Worm (Caenorhabditis elegans) whole organism, L4 larva: ENCODE measurements around the gene C06C6.9.
A peak's percentile ranks its signal among the peaks of the same experiment; 100 is the strongest.

ENCODE experiments used
- D1046.2 ChIP-seq: fragments of 200-800 bp; sonication (Bioruptor generic); IDR thresholded peaks from 2 replicates; pipeline ENCODE4 v1.3.6; 2022; ENCODE audit warnings: missing genetic modification characterization, missing compliant biosample characterization
- F44E2.7 ChIP-seq: fragments of 200-800 bp; sonication (Bioruptor generic); IDR thresholded peaks from 2 replicates; pipeline ENCODE4 v2.1.2; 2022; ENCODE audit warnings: missing genetic modification characterization, missing compliant biosample characterization
- F49E8.2 ChIP-seq: sonication (generic microtip); optimal IDR thresholded peaks from 2 replicates; lab custom pipeline; 2016; ENCODE audit warnings: missing compliant biosample characterization, mild to moderate bottlenecking, missing genetic modification characterization, borderline replicate concordance
- T26A8.4 ChIP-seq: fragments of 200-800 bp; sonication (Bioruptor generic); IDR thresholded peaks from 2 replicates; pipeline ENCODE4 v1.3.6; 2022; ENCODE audit warnings: missing genetic modification characterization, missing compliant biosample characterization
- ZK337.2 ChIP-seq: fragments of 200-800 bp; sonication (Bioruptor generic); IDR thresholded peaks from 2 replicates; pipeline ENCODE4 v1.3.6; 2022; ENCODE audit warnings: missing genetic modification reagents, missing genetic modification characterization, missing compliant biosample characterization
- ZK546.5 ChIP-seq, 2 experiments: sonication (generic microtip); optimal IDR thresholded peaks; 2 replicates each; lab custom pipeline; 2017; ENCODE audit warnings: missing biosample characterization in 2 of 2, missing genetic modification characterization in 2 of 2
- aha-1 ChIP-seq: fragments of 150-350 bp; peaks from one replicate; lab custom pipeline; 2014; ENCODE audit warnings: missing biosample characterization, missing genetic modification characterization
- arid-1 ChIP-seq: fragments of 200-800 bp; sonication (Bioruptor generic); conservative IDR thresholded peaks from 2 replicates; pipeline ENCODE4 v1.3.6; 2022; ENCODE audit warnings: missing genetic modification reagents, missing genetic modification characterization, missing compliant biosample characterization
- ceh-20 ChIP-seq: fragments of 200-800 bp; sonication (Bioruptor generic); IDR thresholded peaks from 2 replicates; pipeline ENCODE4 v1.3.6; 2022; ENCODE audit warnings: missing genetic modification reagents, missing genetic modification characterization, missing compliant biosample characterization
- ceh-28 ChIP-seq: fragments of 150-350 bp; optimal IDR thresholded peaks from 2 replicates; lab custom pipeline; 2014; ENCODE audit warnings: missing biosample characterization, missing genetic modification reagents, missing genetic modification characterization
- ceh-82 ChIP-seq: sonication (generic microtip); optimal IDR thresholded peaks from 2 replicates; lab custom pipeline; 2017; ENCODE audit warnings: missing biosample characterization, missing genetic modification characterization
- daf-19 ChIP-seq: fragments of 200-800 bp; sonication (Bioruptor generic); conservative IDR thresholded peaks from 2 replicates; pipeline ENCODE4 v1.3.6; 2022; ENCODE audit warnings: missing genetic modification characterization, missing compliant biosample characterization
- dpl-1 ChIP-seq: fragments of 150-350 bp; optimal IDR thresholded peaks from 2 replicates; lab custom pipeline; 2014; ENCODE audit warnings: missing biosample characterization, missing genetic modification reagents, missing genetic modification characterization
- duxl-1 ChIP-seq: sonication (generic microtip); optimal IDR thresholded peaks from 2 replicates; lab custom pipeline; 2016; ENCODE audit warnings: mild to moderate bottlenecking, missing genetic modification characterization, moderate library complexity, missing compliant biosample characterization; ENCODE audit not compliant: poor library complexity
- dve-1 ChIP-seq: sonication (generic microtip); optimal IDR thresholded peaks from 2 replicates; lab custom pipeline; 2017; ENCODE audit warnings: antibody characterized with exemption, mild to moderate bottlenecking, missing genetic modification characterization, missing compliant biosample characterization; ENCODE audit not compliant: insufficient read depth
- egl-27 ChIP-seq: sonication (generic microtip); optimal IDR thresholded peaks from 3 replicates; lab custom pipeline; 2017; ENCODE audit warnings: missing biosample characterization, missing genetic modification reagents, missing genetic modification characterization
- egl-43 ChIP-seq: fragments of 200-800 bp; sonication (Bioruptor generic); IDR thresholded peaks from 2 replicates; pipeline ENCODE4 v1.3.6; 2022; ENCODE audit warnings: missing genetic modification reagents, missing genetic modification characterization, missing compliant biosample characterization
- lin-1 ChIP-seq: fragments of 200-800 bp; sonication (Bioruptor generic); IDR thresholded peaks from 2 replicates; pipeline ENCODE4 v1.3.6; 2022; ENCODE audit warnings: missing genetic modification reagents, missing genetic modification characterization, missing compliant biosample characterization
- lin-13 ChIP-seq: fragments of 150-350 bp; optimal IDR thresholded peaks from 2 replicates; lab custom pipeline; 2014; ENCODE audit warnings: missing biosample characterization, missing genetic modification reagents, missing genetic modification characterization
- lin-29 ChIP-seq: fragments of 200-800 bp; sonication (Bioruptor generic); IDR thresholded peaks from 2 replicates; pipeline ENCODE4 v1.3.6; 2022; ENCODE audit warnings: missing genetic modification reagents, missing genetic modification characterization, missing compliant biosample characterization
- lin-38 ChIP-seq: fragments of 200-800 bp; sonication (Bioruptor generic); IDR thresholded peaks from 2 replicates; pipeline ENCODE4 v1.3.6; 2022; ENCODE audit warnings: missing genetic modification reagents, missing genetic modification characterization, missing compliant biosample characterization
- lsy-2 ChIP-seq, 2 experiments: fragments of 150-350 bp in 1 of 2; sonication (generic microtip) in 1 of 2; optimal IDR thresholded peaks; 2 replicates each; lab custom pipeline; 2014 to 2017; ENCODE audit warnings: missing biosample characterization in 2 of 2, missing genetic modification characterization in 2 of 2
- madf-5 ChIP-seq, 2 experiments: fragments of 200-800 bp; sonication (Bioruptor generic); IDR thresholded peaks; 2 replicates each; pipeline ENCODE4 v1.3.6; 2022; ENCODE audit warnings: missing compliant biosample characterization in 2 of 2, missing genetic modification characterization in 2 of 2
- mep-1 ChIP-seq: fragments of 150-350 bp; sonication (generic microtip); optimal IDR thresholded peaks from 3 replicates; lab custom pipeline; 2014; ENCODE audit warnings: missing biosample characterization, missing genetic modification characterization
- mxl-3 ChIP-seq: fragments of 200-800 bp; sonication (Bioruptor generic); optimal IDR thresholded peaks from 2 replicates; lab custom pipeline; 2018; ENCODE audit warnings: mild to moderate bottlenecking, missing genetic modification characterization, missing compliant biosample characterization
- nhr-102 ChIP-seq: sonication (generic microtip); optimal IDR thresholded peaks from 2 replicates; lab custom pipeline; 2016; ENCODE audit warnings: mild to moderate bottlenecking, missing genetic modification characterization, moderate library complexity, missing compliant biosample characterization
- nhr-237 ChIP-seq: sonication (generic microtip); optimal IDR thresholded peaks from 2 replicates; lab custom pipeline; 2017; ENCODE audit warnings: missing biosample characterization, missing genetic modification characterization
- nhr-28 ChIP-seq: fragments of 150-350 bp; optimal IDR thresholded peaks from 2 replicates; lab custom pipeline; 2014; ENCODE audit warnings: missing biosample characterization, missing genetic modification characterization
- nhr-48 ChIP-seq: sonication (generic microtip); optimal IDR thresholded peaks from 2 replicates; lab custom pipeline; 2016; ENCODE audit warnings: mild to moderate bottlenecking, missing genetic modification characterization, missing compliant biosample characterization
- php-3 ChIP-seq: fragments of 200-800 bp; sonication (Bioruptor generic); IDR thresholded peaks from 2 replicates; pipeline ENCODE4 v1.3.6; 2022; ENCODE audit warnings: missing genetic modification reagents, missing genetic modification characterization, missing compliant biosample characterization
- rbr-2 ChIP-seq: sonication (generic microtip); optimal IDR thresholded peaks from 2 replicates; lab custom pipeline; 2016; ENCODE audit warnings: missing genotype, missing genetic modification characterization, missing compliant biosample characterization
- set-16 ChIP-seq: fragments of 200-800 bp; sonication (Bioruptor generic); IDR thresholded peaks from 2 replicates; pipeline ENCODE4 v1.3.6; 2022; ENCODE audit warnings: missing genetic modification reagents, missing genetic modification characterization, missing compliant biosample characterization
- snpc-1.2 ChIP-seq: fragments of 200-800 bp; sonication (Bioruptor generic); IDR thresholded peaks from 2 replicates; pipeline ENCODE4 v1.3.6; 2022; ENCODE audit warnings: missing genetic modification reagents, missing genetic modification characterization, missing compliant biosample characterization
- unc-62 ChIP-seq, 3 experiments: fragments of 150-350 bp in 1 of 3; sonication (generic microtip); optimal IDR thresholded peaks in 2 of 3; peaks in 1 of 3; 1 replicate in 1 of 3; 2 replicates in 2 of 3; lab custom pipeline; 2014 to 2017; ENCODE audit warnings: missing biosample characterization in 3 of 3, missing genetic modification characterization in 3 of 3, missing genetic modification reagents in 3 of 3, missing genotype in 1 of 3
- zag-1 ChIP-seq: fragments of 150-350 bp; optimal IDR thresholded peaks from 2 replicates; lab custom pipeline; 2014; ENCODE audit warnings: missing biosample characterization, missing genetic modification characterization
- zfp-2 ChIP-seq: sonication (generic microtip); optimal IDR thresholded peaks from 2 replicates; lab custom pipeline; 2016; ENCODE audit warnings: mild to moderate bottlenecking, missing genetic modification characterization, missing compliant biosample characterization
- zfp-3 ChIP-seq: fragments of 200-800 bp; sonication (Bioruptor generic); conservative IDR thresholded peaks from 2 replicates; pipeline ENCODE4 v1.3.6; 2022; ENCODE audit warnings: missing genetic modification reagents, missing genetic modification characterization, missing compliant biosample characterization

C06C6.9 gene

DNA sequence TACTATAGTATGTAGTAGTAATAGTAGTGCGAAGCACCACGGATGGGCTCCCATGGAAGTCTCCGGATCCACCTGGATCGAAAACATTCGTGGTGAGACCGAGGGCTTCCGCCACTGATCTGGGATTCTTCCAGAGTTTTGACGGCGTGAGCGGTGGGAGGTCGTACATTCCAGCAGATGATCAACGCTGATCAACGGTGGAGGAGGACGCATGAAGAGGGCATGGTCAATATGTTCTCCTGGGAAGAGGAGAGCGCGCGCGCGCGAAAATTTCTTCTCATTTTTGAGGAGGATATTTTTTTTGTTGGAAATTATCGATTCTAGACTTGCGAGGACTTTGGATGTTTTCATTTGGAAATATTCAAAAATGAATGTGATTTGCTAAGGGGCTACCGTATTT is 36.9 kb upstream of the C06C6.9 start:
- TF ChIP-seq nhr-48 (tag; lab: Kevin White, UChicago) (no peak), set-16 (GFP tag; lab: Robert Waterston, UW) (peak; percentile 54)

DNA sequence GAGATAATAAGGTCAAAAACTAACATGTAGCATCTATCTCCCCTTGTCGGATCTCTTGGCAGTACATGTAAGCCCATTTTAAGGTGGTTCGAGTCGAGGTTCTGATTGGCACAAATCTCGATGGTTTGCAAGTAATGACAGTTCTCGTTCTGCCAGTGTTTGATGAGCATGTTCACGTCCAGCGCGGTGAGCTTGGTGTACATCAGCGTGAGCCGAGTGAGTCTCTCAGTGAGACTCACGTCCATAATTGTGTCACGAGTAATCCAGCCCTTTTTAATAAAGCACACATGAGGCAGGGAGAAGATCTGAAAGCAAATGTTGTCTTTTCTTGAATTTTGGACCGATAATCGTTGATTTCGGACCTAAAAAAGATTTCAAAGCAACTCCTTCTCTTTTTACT is 36.2 kb upstream of the C06C6.9 start, which contains the start of gene T10C6.16:
Gene T10C6.16 (minus strand): TSS at position 245 of the 400 bp plus-strand sequence.
- TF ChIP-seq unc-62 (GFP tag; optimal IDR thresholded peaks at IDR 0.05 in 1 of 2; lab: Kevin White, UChicago) (peak in 1 of 2 experiments; percentile 97), unc-62 (tag; optimal IDR thresholded peaks at IDR 0.05; lab: Kevin White, UChicago) (no peak), snpc-1.2 (GFP tag; lab: Robert Waterston, UW) (0 out of 2 replicates have a peak, but pooled peaks have one; percentile 8), ZK337.2 (GFP tag; lab: Robert Waterston, UW) (no peak), aha-1 (tag; lab: Kevin White, UChicago) (peak; percentile 79), madf-5 (GFP tag; IDR thresholded peaks at IDR 0.05; lab: Robert Waterston, UW) (no peak)

DNA sequence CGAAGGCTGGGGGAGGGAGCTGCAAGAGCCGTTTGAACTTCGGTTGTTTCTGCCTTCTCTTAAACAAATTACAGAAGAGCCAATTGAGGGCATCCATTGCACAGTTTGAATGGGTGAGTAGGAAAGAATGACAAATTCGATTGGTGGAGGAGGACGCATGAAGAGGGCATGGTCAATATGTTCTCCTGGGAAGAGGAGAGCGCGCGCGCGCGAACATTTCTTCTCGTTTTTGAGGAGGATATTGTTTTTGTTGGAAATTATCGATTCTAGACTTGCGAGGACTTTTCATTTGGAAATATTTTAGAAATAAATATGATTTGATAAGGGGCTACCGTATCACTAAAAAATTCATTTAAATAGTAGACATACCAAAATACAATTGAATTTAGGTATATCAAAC is 35.0 kb upstream of the C06C6.9 start, which contains the start of gene T10C6.7:
Gene T10C6.7 (minus strand): TSS at position 143 of the 400 bp plus-strand sequence.
- TF ChIP-seq dve-1 (tag; lab: Kevin White, UChicago): no peak
- no peak for TF ChIP-seq nhr-48 (tag; lab: Kevin White, UChicago)
- TF ChIP-seq ZK546.5 (tag; optimal IDR thresholded peaks at IDR 0.05; lab: Kevin White, UChicago): no peak
- TF ChIP-seq zfp-2 (tag; lab: Kevin White, UChicago): no peak
- TF ChIP-seq nhr-28 (tag; lab: Kevin White, UChicago): no peak
- TF ChIP-seq egl-43 (GFP tag; lab: Robert Waterston, UW): no peak
- TF ChIP-seq mep-1 (tag; lab: Kevin White, UChicago): no peak

DNA sequence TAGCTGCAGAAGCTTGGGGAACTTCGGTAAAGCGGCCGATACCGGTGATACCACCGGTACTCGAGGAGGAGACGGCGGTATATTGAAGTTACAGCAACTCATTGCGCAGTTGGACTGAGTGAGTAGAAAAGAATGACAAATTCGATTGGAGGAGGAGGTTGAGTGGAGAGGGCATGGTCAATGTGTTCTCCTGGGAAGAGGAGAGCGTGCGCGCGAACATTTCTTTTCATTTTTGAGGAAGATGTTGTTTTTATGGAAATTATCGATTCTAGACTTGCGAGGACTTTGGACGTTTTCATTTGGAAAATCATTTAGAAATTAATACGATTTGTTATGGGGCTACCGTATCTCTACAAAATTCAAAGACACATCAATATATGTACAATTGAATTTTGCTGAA is 32.7 kb upstream of the C06C6.9 start:
- no peak for TF ChIP-seq mxl-3 (GFP tag; lab: Kevin White, UChicago)
- no peak for TF ChIP-seq zfp-3 (GFP tag; lab: Robert Waterston, UW)

DNA sequence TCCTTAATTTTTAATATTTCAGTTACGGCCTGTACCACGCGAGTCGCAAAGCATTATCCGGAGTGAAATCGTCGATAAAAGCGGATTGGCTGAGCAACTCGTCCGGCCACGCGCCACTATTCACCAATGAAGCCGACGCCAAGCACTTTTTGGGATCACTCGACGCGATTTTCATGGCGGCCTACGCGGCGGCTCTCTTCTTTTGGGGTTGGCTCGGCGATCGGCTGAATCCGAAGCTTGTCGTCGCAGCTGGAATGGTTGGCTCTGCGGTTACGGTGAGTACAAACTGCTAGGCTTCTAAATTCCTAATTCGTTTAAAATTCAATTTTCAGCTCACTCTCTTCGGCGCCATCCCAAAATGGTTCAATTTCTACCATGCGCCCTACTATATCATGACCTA is 28.4 kb upstream of the C06C6.9 start:
- peak; percentile 67 for TF ChIP-seq set-16 (GFP tag; lab: Robert Waterston, UW)
- no peak for TF ChIP-seq lin-38 (GFP tag; lab: Robert Waterston, UW)
- TF ChIP-seq, all 104 proteins: peak for 1

DNA sequence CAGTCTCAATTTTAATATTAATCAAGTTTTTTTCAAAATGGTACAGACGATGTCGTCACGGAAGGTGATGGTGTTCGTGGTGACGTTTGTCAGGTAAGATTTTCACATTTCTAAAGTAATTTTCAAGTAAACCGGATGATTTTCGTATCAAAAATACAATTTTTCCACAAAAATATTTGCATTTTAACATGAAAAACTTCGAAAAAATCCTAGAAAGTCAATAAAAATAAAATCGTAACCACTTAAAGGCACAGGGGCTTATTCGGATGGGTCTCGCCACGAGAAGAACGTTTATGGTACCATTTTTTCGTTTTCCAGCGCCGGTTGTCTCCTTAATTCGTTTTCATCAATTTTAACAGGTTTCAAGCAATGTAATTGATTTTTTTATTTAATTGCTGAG is 27.7 kb upstream of the C06C6.9 start, which contains the start of gene T10C6.6:
Gene T10C6.6 (plus strand): TSS at position 27 of the 400 bp plus-strand sequence.
- TF ChIP-seq nhr-102 (tag; lab: Kevin White, UChicago) (no peak), dpl-1 (GFP tag; lab: Kevin White, UChicago) (peak; percentile 8), F49E8.2 (tag; lab: Kevin White, UChicago) (peak; percentile 36), zfp-2 (tag; lab: Kevin White, UChicago) (no peak), lin-1 (no peak), daf-19 (GFP tag; lab: Robert Waterston, UW) (0 out of 2 replicates have a peak, but pooled peaks have one; percentile 13), arid-1 (0 out of 2 replicates have a peak, but pooled peaks have one; percentile 33)

DNA sequence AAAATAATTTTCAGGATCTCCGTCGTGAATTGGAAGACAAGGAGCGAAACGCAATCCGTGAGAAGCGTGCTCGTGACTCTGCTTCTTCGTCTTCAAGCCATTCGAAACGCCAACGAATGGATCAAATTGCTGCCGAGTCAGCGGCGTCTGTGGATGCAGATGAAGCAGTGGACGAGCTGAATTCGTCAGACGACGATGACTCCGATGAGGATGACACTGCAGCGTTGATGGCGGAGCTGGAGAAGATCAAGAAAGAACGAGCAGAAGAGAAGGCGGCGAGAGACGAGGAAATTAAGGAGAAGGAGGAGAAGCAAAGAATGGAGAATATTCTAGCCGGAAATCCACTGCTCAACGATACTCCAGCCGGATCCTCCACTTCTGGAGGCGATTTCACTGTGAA is 27.0 kb upstream of the C06C6.9 start:
- TF ChIP-seq rbr-2 (tag; lab: Kevin White, UChicago): no peak
- TF ChIP-seq set-16 (GFP tag; lab: Robert Waterston, UW): peak; percentile 51

DNA sequence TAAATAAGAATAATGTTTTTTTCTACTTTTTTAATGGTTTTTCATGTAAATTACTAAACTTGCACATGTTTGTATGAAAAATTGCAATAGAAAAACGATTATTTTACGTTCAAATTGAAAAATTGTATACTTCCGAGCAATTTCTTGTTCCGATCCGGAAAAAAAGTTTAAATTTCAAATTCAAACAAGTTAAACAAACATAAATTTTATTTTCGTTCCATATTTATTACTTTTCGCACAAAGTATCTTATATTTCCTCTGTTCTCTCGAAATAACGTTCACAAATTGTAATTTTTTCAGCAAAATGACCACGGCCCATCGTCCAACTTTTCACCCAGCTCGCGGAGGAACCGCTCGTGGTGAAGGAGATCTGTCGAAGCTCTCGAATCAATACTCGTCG is 26.5 kb upstream of the C06C6.9 start, which contains the start of gene cwc-15:
Gene cwc-15 (plus strand): TSS at position 301 of the 400 bp plus-strand sequence.
- TF ChIP-seq lin-29: no peak
- no peak for TF ChIP-seq zag-1
- no peak for TF ChIP-seq aha-1 (tag; lab: Kevin White, UChicago)
- no peak for TF ChIP-seq ceh-82 (tag; lab: Kevin White, UChicago)
- no peak for TF ChIP-seq D1046.2 (GFP tag; lab: Robert Waterston, UW)
- no peak for TF ChIP-seq T26A8.4 (GFP tag; lab: Robert Waterston, UW)
- no peak for TF ChIP-seq egl-27 (tag; lab: Kevin White, UChicago)
- no peak for TF ChIP-seq nhr-237 (tag; lab: Kevin White, UChicago)
- TF ChIP-seq lsy-2 (tag; optimal IDR thresholded peaks at IDR 0.05; lab: Kevin White, UChicago): no peak
- no peak for TF ChIP-seq ceh-20
- no peak for TF ChIP-seq php-3 (GFP tag; lab: Robert Waterston, UW)
- TF ChIP-seq set-16 (GFP tag; lab: Robert Waterston, UW): no peak
- no peak for TF ChIP-seq lin-13 (GFP tag; lab: Kevin White, UChicago)
- TF ChIP-seq F44E2.7: no peak
- TF ChIP-seq ceh-28 (tag; lab: Kevin White, UChicago): no peak
- TF ChIP-seq duxl-1 (tag; lab: Kevin White, UChicago): no peak
